Fruit fly (Drosophila melanogaster) ovary, adult (tissue): ENCODE data around the gene CG42812.

Experiments used
- CG17801 ChIP-seq: fragments of 200-800 bp; optimal IDR thresholded peaks from 2 replicates; lab custom pipeline; 2019; ENCODE audit warnings: missing biosample characterization, mild to moderate bottlenecking, missing genetic modification characterization, moderate library complexity; ENCODE audit not compliant: partially characterized antibody

Gene CG42812

dm6 chr3R:24368064-24368463 is at the start of gene CG42812, which contains the start of gene CG33341:
TSS of gene CG42812 (minus strand) at chr3R:24368164.
TSS of gene CG33341 (plus strand) at chr3R:24368358.
- TF ChIP-seq CG17801 (GFP tag; lab: Kevin White, UChicago): no peak

- TF ChIP-seq CG17801 (GFP tag; lab: Kevin White, UChicago): peak; percentile 47
Observed at dm6 chr3R:24392207-24392939, 24.4 kb upstream of the CG42812 start, which contains the start of gene CG13616. TSS of gene CG13616 (plus strand) at chr3R:24392889.

dm6 chr3R:24390239-24390638 is 22.3 kb upstream of the CG42812 start, which contains the start of the genes CG5768 and CG13615:
TSS of gene CG5768 (minus strand) at chr3R:24390339.
TSS of gene CG13615 (plus strand) at chr3R:24390518.
- no peak for TF ChIP-seq CG17801 (GFP tag; lab: Kevin White, UChicago)

DNA sequence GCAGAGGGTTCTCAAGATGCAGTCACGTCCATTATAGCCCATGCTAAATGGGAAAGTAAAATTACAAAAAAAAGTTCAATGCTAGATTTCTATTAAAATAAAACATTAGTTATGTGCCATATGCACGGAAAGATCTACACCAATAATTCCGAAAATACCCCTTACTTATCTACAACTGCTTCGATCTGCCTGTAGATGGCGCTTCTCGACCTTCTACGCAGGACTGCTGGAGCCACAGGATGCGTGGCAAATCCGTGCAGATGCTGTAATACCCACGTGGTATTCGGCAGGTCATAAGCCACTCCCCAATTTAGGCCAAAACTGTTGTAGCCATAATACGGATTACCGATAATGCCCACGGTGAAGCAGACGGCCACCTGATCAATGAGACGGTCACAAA is 18.5 kb upstream of the CG42812 start:
- no peak for TF ChIP-seq CG17801 (GFP tag; lab: Kevin White, UChicago)

DNA sequence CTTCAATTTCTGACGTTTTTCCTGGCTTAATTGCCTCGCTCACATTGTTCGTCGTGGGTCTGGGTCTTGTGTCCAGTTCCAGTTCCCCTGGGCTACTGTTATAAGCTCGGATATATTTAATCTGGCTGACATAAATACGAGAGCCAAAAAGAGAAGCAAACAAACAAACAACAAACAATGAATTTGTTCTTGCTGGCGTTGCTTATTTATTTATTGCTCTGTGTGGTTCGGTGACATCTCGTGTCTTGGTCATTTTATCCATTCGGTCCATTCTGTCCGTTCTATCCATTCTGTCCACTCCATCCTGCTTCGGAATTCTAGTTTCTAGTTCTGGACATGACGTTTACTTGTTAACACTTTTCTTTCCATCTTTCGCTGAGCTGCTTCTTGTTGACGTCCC is 17.0 kb upstream of the CG42812 start, which contains the start of gene CG17780:
TSS of gene CG17780 (minus strand) at position 101 of the 400 bp plus-strand sequence.
- no peak for TF ChIP-seq CG17801 (GFP tag; lab: Kevin White, UChicago)

DNA sequence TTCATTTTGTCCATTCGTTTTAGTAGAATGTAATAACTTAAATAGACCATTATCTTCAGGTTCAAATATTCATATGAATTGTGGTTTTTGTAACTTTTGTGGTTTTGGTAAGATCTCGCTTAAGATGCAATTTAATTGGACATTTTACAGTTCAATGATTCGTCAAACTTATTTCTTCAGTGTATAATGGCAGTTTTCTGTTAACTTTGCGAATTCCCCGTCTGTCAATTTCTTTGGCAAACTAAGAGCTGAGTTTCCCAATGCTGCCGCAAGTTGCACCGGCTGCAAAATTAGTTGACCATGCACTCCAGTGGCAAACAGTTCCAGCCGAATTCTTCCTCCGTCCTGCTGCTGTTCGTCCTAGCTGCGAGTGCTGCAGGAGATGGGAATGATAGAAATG is 8.6 kb upstream of the CG42812 start, which contains the start of gene CG33342:
TSS of gene CG33342 (plus strand) at position 301 of the 400 bp plus-strand sequence.
- no peak for TF ChIP-seq CG17801 (GFP tag; lab: Kevin White, UChicago)

- no peak for TF ChIP-seq CG17801 (GFP tag; lab: Kevin White, UChicago)
Observed at dm6 chr3R:24375561-24375960, 7.6 kb upstream of the CG42812 start, which contains the start of gene CG17781. TSS of gene CG17781 (minus strand) at chr3R:24375661.

DNA sequence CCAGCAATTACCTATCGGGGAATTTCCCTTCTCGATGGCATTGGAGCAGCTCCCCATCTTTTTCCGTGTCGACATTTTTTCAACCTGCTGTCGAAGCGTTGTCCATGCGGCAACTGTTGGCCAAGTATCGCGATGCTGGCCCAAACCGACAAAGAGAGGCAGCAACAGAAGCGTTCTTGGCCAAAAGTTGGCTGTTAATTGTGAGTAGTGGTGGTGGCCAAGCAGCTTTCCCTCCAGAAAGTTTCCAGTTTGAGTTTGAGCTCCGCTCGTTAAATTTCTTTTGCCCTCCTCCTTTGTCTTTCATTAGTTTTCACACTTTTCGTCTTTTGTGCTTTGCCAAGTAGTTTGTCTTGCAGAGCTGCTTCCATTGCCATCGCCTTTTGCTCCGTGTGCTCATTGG is 4.7 kb upstream of the CG42812 start, which contains the start of gene CG17782:
TSS of gene CG17782 (minus strand) at position 101 of the 400 bp plus-strand sequence.
- no peak for TF ChIP-seq CG17801 (GFP tag; lab: Kevin White, UChicago)

DNA sequence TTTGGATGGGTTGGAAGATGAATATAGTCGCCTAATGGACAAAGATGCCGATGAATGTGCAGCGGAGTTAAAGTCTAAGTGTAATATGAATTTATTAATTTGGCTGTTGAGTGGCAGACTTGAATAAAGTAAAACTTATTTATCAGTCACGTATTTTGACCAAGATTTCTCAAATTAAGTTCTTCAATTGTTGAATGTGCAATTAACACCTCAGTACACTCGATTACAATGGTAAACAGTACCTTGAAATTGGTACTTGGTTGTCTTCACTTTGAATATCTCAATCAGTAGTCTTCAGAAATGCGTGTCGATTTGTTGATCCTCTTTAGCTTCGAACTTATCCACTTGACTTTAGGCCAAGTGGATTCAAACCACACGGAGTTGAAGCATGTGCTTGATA is 1.3 kb upstream of the CG42812 start, which contains the start of gene CG13614:
TSS of gene CG13614 (plus strand) at position 301 of the 400 bp plus-strand sequence.
- TF ChIP-seq CG17801 (GFP tag; lab: Kevin White, UChicago): no peak

DNA sequence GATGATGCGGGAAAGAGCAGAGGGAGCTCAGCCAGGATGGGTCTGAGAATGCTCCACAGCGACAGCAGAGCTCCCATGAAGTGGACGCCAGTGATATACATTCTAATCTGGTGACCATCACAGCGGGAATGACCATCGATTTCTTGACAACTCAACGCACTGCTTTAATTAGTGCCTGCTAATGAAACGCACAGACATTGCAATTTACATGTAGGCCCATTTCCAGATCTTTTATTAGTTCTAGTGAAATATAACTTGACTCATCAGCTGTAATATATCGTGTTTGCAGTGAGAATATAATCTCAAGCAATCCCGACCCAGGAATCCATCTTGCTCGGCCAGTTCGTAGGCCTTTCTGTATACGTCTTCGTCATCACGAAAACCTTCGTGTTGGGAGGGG is 844 bp downstream of the CG42812 start, which contains the start of gene CG42811:
TSS of gene CG42811 (minus strand) at position 101 of the 400 bp plus-strand sequence.
- TF ChIP-seq CG17801 (GFP tag; lab: Kevin White, UChicago): no peak

DNA sequence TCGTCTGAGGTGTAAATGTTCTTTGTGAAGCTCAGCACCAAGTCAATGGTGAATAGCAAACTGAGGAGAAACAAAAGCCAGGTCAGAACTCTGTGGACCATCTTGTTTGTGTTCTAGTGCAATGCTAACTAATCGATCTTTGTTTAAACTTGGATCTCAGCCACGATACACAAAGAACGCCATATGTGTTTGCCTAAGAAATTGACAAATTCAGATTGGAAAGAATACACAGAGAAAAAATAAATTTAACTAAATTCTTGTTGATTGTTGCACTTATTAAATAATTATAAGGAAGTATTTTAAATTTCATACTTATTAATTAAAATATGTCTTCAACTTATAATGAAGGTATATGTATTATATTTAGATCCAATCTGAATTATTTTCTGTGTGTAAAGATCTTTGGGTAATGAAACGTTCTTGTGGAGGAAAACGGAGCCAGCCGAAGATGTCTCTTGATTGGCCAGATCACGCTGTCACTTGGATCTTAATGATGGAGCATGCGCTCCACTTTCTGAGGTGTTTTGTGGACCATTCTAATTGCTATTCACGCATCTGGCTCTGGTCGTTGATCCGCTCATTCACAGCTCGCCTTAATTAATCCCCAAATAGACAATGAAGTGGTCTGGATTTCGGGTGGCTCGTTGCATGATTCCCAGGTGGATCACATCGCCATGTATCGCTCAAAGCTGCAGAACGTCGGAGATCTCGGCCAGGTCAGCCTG is 2.9 kb downstream of the CG42812 start, which contains the start of the genes CG17784 and CG13613:
TSS of gene CG17784 (minus strand) at position 101 of the 725 bp plus-strand sequence.
TSS of gene CG13613 (plus strand) at position 675 of the 725 bp plus-strand sequence.
- TF ChIP-seq CG17801 (GFP tag; lab: Kevin White, UChicago): no peak

- TF ChIP-seq CG17801 (GFP tag; lab: Kevin White, UChicago): no peak
Observed at dm6 chr3R:24362838-24363237, 5.1 kb downstream of the CG42812 start, which contains the start of gene CG33340. TSS of gene CG33340 (plus strand) at chr3R:24363138.

DNA sequence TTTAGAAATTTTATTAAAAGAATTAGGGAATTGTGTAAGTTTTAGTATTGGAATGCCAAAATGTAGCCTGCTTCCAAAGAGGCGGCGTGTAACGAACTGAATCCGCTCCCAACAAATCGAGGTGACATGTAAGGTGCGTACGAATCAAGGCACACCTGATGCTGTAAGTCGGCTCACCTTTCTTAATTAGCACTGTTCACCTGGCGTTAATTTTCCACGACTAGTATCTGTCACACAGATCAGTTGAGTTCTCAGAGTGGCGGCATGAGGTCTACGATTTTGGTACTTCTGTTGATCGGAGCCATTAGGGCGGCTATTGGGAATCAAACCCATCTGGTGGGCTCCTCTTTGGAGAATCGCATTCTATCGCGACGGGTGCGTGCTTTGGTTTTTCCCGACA is 6.4 kb downstream of the CG42812 start, which contains the start of the genes CG5762 and CG33339:
TSS of gene CG5762 (minus strand) at position 101 of the 400 bp plus-strand sequence.
TSS of gene CG33339 (plus strand) at position 265 of the 400 bp plus-strand sequence.
- no peak for TF ChIP-seq CG17801 (GFP tag; lab: Kevin White, UChicago)

- TF ChIP-seq CG17801 (GFP tag; lab: Kevin White, UChicago): no peak
Observed at dm6 chr3R:24359957-24360356, 8.0 kb downstream of the CG42812 start, which contains the start of gene CG18528. TSS of gene CG18528 (minus strand) at chr3R:24360144.
